Worm (Caenorhabditis elegans): ENCODE results near the gene K08E7.8.

- TF ChIP-seq ref-1 (GFP tag; conservative IDR thresholded peaks at IDR 0.05) (no peak), cog-1 (tag; optimal IDR thresholded peaks at IDR 0.05) (no peak), tab-1 (GFP tag; IDR thresholded peaks at IDR 0.05) (no peak), flt-1 (GFP tag; IDR thresholded peaks at IDR 0.05) (no peak), ztf-23 (GFP tag; IDR thresholded peaks at IDR 0.05) (no peak), T22C8.4 (GFP tag; IDR thresholded peaks at IDR 0.05) (no peak), med-1 (GFP tag; optimal IDR thresholded peaks at IDR 0.05; ENCODE audit: insufficient read depth) (no peak)
Measured at ce11 chrIV:12545393-12545792, 40.5 kb downstream of the K08E7.8 start.

Measured in whole organism, midembryonic.